Fruit fly (Drosophila melanogaster) whole organism, embryonic: ENCODE measurements around the gene dbe.

ENCODE experiments used
- Abd-B ChIP-seq: fragments of 200-800 bp; sonication (Bioruptor generic); optimal IDR thresholded peaks from 2 replicates; lab custom pipeline; 2018; ENCODE audit warnings: missing biosample characterization, mild to moderate bottlenecking, missing genetic modification characterization, moderate library complexity
- CG10366 ChIP-seq: fragments of 200-800 bp; sonication (Bioruptor generic); IDR thresholded peaks from 2 replicates; pipeline ENCODE4 v1.3.6; 2022; ENCODE audit warnings: missing biosample characterization, missing genetic modification characterization
- CG10431 ChIP-seq: fragments of 200-800 bp; sonication (Bioruptor generic); optimal IDR thresholded peaks from 3 replicates; lab custom pipeline; 2018; ENCODE audit warnings: missing biosample characterization, mild to moderate bottlenecking, missing genetic modification characterization
- CG11456 ChIP-seq: fragments of 200-800 bp; sonication (Bioruptor generic); IDR thresholded peaks from 3 replicates; pipeline ENCODE4 v1.3.6; 2022; ENCODE audit warnings: missing biosample characterization, missing genetic modification characterization
- CG12219 ChIP-seq: fragments of 200-800 bp; sonication (Bioruptor generic); optimal IDR thresholded peaks from 3 replicates; lab custom pipeline; 2018; ENCODE audit warnings: missing biosample characterization, mild to moderate bottlenecking, missing genetic modification characterization
- CG12236 ChIP-seq: fragments of 200-800 bp; sonication (Bioruptor generic); optimal IDR thresholded peaks from 2 replicates; lab custom pipeline; 2016; ENCODE audit warnings: missing biosample characterization, missing genetic modification characterization
- CG13123 ChIP-seq: fragments of 200-800 bp; sonication (Bioruptor generic); optimal IDR thresholded peaks from 2 replicates; lab custom pipeline; 2016; ENCODE audit warnings: missing biosample characterization, missing genetic modification characterization
- CG15601 ChIP-seq: fragments of 200-800 bp; sonication (Bioruptor generic); optimal IDR thresholded peaks from 3 replicates; lab custom pipeline; 2019; ENCODE audit warnings: missing biosample characterization, mild to moderate bottlenecking, missing genetic modification characterization, moderate library complexity
- CG16813 ChIP-seq: fragments of 200-800 bp; sonication (Bioruptor generic); IDR thresholded peaks from 3 replicates; pipeline ENCODE4 v1.3.6; 2022; ENCODE audit warnings: missing biosample characterization, missing genetic modification characterization; ENCODE audit not compliant: partially characterized antibody
- CG17359 ChIP-seq: fragments of 200-800 bp; sonication (Bioruptor generic); optimal IDR thresholded peaks from 3 replicates; lab custom pipeline; 2018; ENCODE audit warnings: missing biosample characterization, mild to moderate bottlenecking, missing genetic modification characterization, moderate library complexity
- CG2199 ChIP-seq: fragments of 200-800 bp; sonication (Bioruptor generic); IDR thresholded peaks from 3 replicates; pipeline ENCODE4 v1.3.6; 2022; ENCODE audit warnings: missing biosample characterization, missing genetic modification characterization
- CG31365 ChIP-seq: fragments of 200-800 bp; sonication (Bioruptor generic); optimal IDR thresholded peaks from 2 replicates; lab custom pipeline; 2018; ENCODE audit warnings: missing biosample characterization, mild to moderate bottlenecking, missing genetic modification characterization
- CG31388 ChIP-seq: fragments of 200-800 bp; sonication (Bioruptor generic); optimal IDR thresholded peaks from 2 replicates; lab custom pipeline; 2016; ENCODE audit warnings: missing biosample characterization, missing genetic modification characterization
- CG3163 ChIP-seq: fragments of 200-800 bp; sonication (Bioruptor generic); optimal IDR thresholded peaks from 3 replicates; lab custom pipeline; 2016; ENCODE audit warnings: missing biosample characterization, missing genetic modification characterization
- CG3281 ChIP-seq: fragments of 200-800 bp; sonication (Bioruptor generic); optimal IDR thresholded peaks from 3 replicates; lab custom pipeline; 2017; ENCODE audit warnings: missing biosample characterization, mild to moderate bottlenecking, missing genetic modification characterization
- CG3847 ChIP-seq: fragments of 200-800 bp; sonication (Bioruptor generic); IDR thresholded peaks from 2 replicates; pipeline ENCODE4 v1.3.6; 2022; ENCODE audit warnings: missing biosample characterization, missing genetic modification characterization
- CG4730 ChIP-seq: fragments of 200-800 bp; sonication (Bioruptor generic); IDR thresholded peaks from 2 replicates; pipeline ENCODE4 v1.3.6; 2022; ENCODE audit warnings: missing biosample characterization, missing genetic modification characterization
- CG5180 ChIP-seq: fragments of 200-800 bp; sonication (Bioruptor generic); optimal IDR thresholded peaks from 3 replicates; lab custom pipeline; 2017; ENCODE audit warnings: missing biosample characterization, missing genetic modification characterization, mild to moderate bottlenecking, moderate library complexity, missing genetic modification reagents
- CG5245 ChIP-seq: fragments of 200-800 bp; sonication (Bioruptor generic); optimal IDR thresholded peaks from 3 replicates; lab custom pipeline; 2016; ENCODE audit warnings: missing biosample characterization, missing genetic modification characterization
- CG5953 ChIP-seq: fragments of 200-800 bp; sonication (Bioruptor generic); IDR thresholded peaks from 2 replicates; pipeline ENCODE4 v1.3.6; 2022; ENCODE audit warnings: missing biosample characterization, missing genetic modification characterization
- CG7372 ChIP-seq: fragments of 200-800 bp; sonication (Bioruptor generic); IDR thresholded peaks from 2 replicates; pipeline ENCODE4 v1.3.6; 2022; ENCODE audit warnings: missing biosample characterization, missing genetic modification characterization
- CTCF ChIP-seq: fragments of 200-800 bp; sonication (Bioruptor generic); optimal IDR thresholded peaks from 2 replicates; lab custom pipeline; 2017; ENCODE audit warnings: missing biosample characterization, mild to moderate bottlenecking, missing genetic modification characterization, moderate library complexity
- D19B ChIP-seq: fragments of 200-800 bp; sonication (Bioruptor generic); optimal IDR thresholded peaks from 2 replicates; lab custom pipeline; 2017; ENCODE audit warnings: missing biosample characterization, mild to moderate bottlenecking, missing genetic modification characterization
- Dip3 ChIP-seq: fragments of 200-800 bp; sonication (Bioruptor generic); optimal IDR thresholded peaks from 3 replicates; lab custom pipeline; 2016; ENCODE audit warnings: missing biosample characterization, missing genetic modification characterization
- Dp ChIP-seq: fragments of 200-800 bp; sonication (Bioruptor generic); optimal IDR thresholded peaks from 2 replicates; lab custom pipeline; 2018; ENCODE audit warnings: missing biosample characterization, mild to moderate bottlenecking, missing genetic modification characterization, moderate library complexity
- E2f2 ChIP-seq: fragments of 200-800 bp; sonication (Bioruptor generic); IDR thresholded peaks from 2 replicates; pipeline ENCODE4 v1.3.6; 2022; ENCODE audit warnings: missing biosample characterization, missing genetic modification characterization
- Hey ChIP-seq: fragments of 200-800 bp; sonication (Bioruptor generic); optimal IDR thresholded peaks from 3 replicates; lab custom pipeline; 2018; ENCODE audit warnings: missing biosample characterization, mild to moderate bottlenecking, missing genetic modification characterization
- Lhr ChIP-seq: fragments of 200-800 bp; sonication (Bioruptor generic); optimal IDR thresholded peaks from 3 replicates; lab custom pipeline; 2017; ENCODE audit warnings: mild to moderate bottlenecking, missing biosample characterization, missing genetic modification reagents, missing genetic modification characterization
- Med ChIP-seq: fragments of 200-800 bp; sonication (Bioruptor generic); peaks from one replicate; lab custom pipeline; 2016; ENCODE audit warnings: missing biosample characterization, missing genetic modification characterization, mild to moderate bottlenecking, inconsistent platforms, moderate library complexity
- Myb ChIP-seq: fragments of 200-800 bp; sonication (Bioruptor generic); optimal IDR thresholded peaks from 2 replicates; lab custom pipeline; 2016; ENCODE audit warnings: missing biosample characterization, missing genetic modification characterization
- Nf-YC ChIP-seq: fragments of 200-800 bp; optimal IDR thresholded peaks from 3 replicates; lab custom pipeline; 2019; ENCODE audit warnings: missing biosample characterization, mild to moderate bottlenecking, missing genetic modification characterization, moderate library complexity
- crc ChIP-seq: fragments of 200-800 bp; sonication (Bioruptor generic); optimal IDR thresholded peaks from 2 replicates; lab custom pipeline; 2016; ENCODE audit warnings: missing biosample characterization, missing genetic modification characterization
- cwo ChIP-seq: fragments of 200-800 bp; sonication (Bioruptor generic); optimal IDR thresholded peaks from 3 replicates; lab custom pipeline; 2017; ENCODE audit warnings: missing biosample characterization, missing genetic modification characterization, mild to moderate bottlenecking, moderate library complexity, missing genetic modification reagents
- danr ChIP-seq: fragments of 200-800 bp; sonication (Bioruptor generic); IDR thresholded peaks from 2 replicates; pipeline ENCODE4 v1.3.6; 2022; ENCODE audit warnings: missing biosample characterization, missing genetic modification characterization
- fd64A ChIP-seq: fragments of 200-800 bp; sonication (Bioruptor generic); optimal IDR thresholded peaks from 3 replicates; lab custom pipeline; 2018; ENCODE audit warnings: missing biosample characterization, mild to moderate bottlenecking, missing genetic modification characterization
- ind ChIP-seq: fragments of 200-800 bp; sonication (Bioruptor generic); optimal IDR thresholded peaks from 3 replicates; lab custom pipeline; 2016; ENCODE audit warnings: missing biosample characterization, missing genetic modification characterization
- kah ChIP-seq: fragments of 200-800 bp; sonication (Bioruptor generic); optimal IDR thresholded peaks from 2 replicates; lab custom pipeline; 2018; ENCODE audit warnings: missing biosample characterization, mild to moderate bottlenecking, missing genetic modification characterization
- kni ChIP-seq: fragments of 200-800 bp; sonication (Bioruptor generic); optimal IDR thresholded peaks from 3 replicates; lab custom pipeline; 2017; ENCODE audit warnings: mild to moderate bottlenecking, missing biosample characterization, missing genetic modification reagents, missing genetic modification characterization
- nau ChIP-seq: fragments of 200-800 bp; sonication (Bioruptor generic); optimal IDR thresholded peaks from 3 replicates; lab custom pipeline; 2017; ENCODE audit warnings: missing biosample characterization, mild to moderate bottlenecking, missing genetic modification characterization, missing genetic modification reagents
- otp ChIP-seq: fragments of 200-800 bp; sonication (Bioruptor generic); IDR thresholded peaks from 3 replicates; pipeline ENCODE4, ENCODE4 v1.3.6; 2022; ENCODE audit warnings: missing biosample characterization, missing genetic modification characterization
- pb ChIP-seq: fragments of 200-800 bp; sonication (Bioruptor generic); optimal IDR thresholded peaks from 3 replicates; lab custom pipeline; 2016; ENCODE audit warnings: missing biosample characterization, missing genetic modification characterization
- pho ChIP-seq: fragments of 200-800 bp; sonication (Bioruptor generic); optimal IDR thresholded peaks from 2 replicates; lab custom pipeline; 2016; ENCODE audit warnings: missing biosample characterization, missing genetic modification characterization
- pzg ChIP-seq: fragments of 200-800 bp; sonication (Bioruptor generic); optimal IDR thresholded peaks from 3 replicates; lab custom pipeline; 2018; ENCODE audit warnings: missing biosample characterization, mild to moderate bottlenecking, missing genetic modification characterization, moderate library complexity
- shn ChIP-seq: fragments of 200-800 bp; sonication (Bioruptor generic); optimal IDR thresholded peaks from 3 replicates; lab custom pipeline; 2016; ENCODE audit warnings: missing biosample characterization, missing genetic modification characterization
- sima ChIP-seq: fragments of 200-800 bp; sonication (Bioruptor generic); optimal IDR thresholded peaks from 2 replicates; lab custom pipeline; 2016; ENCODE audit warnings: missing biosample characterization, missing genetic modification characterization
- stwl ChIP-seq: fragments of 200-800 bp; sonication (Bioruptor generic); optimal IDR thresholded peaks from 3 replicates; lab custom pipeline; 2018; ENCODE audit warnings: missing biosample characterization, mild to moderate bottlenecking, missing genetic modification characterization, moderate library complexity
- tio ChIP-seq: fragments of 200-800 bp; sonication (Bioruptor generic); optimal IDR thresholded peaks from 2 replicates; lab custom pipeline; 2017; ENCODE audit warnings: missing biosample characterization, missing genetic modification characterization, inconsistent platforms
- tll ChIP-seq, 2 experiments: fragments of 200-800 bp in 1 of 2; fragments of >200 bp in 1 of 2; sonication (Bioruptor generic) in 1 of 2; optimal IDR thresholded peaks; 2 replicates each; lab custom pipeline; 2017 to 2019; ENCODE audit warnings: missing biosample characterization in 2 of 2, missing genetic modification characterization in 2 of 2, mild to moderate bottlenecking in 1 of 2, moderate library complexity in 1 of 2
- trem ChIP-seq: fragments of 200-800 bp; optimal IDR thresholded peaks from 3 replicates; lab custom pipeline; 2019; ENCODE audit warnings: missing biosample characterization, mild to moderate bottlenecking, missing genetic modification characterization, moderate library complexity
- vfl ChIP-seq: fragments of 200-800 bp; sonication (Bioruptor generic); optimal IDR thresholded peaks from 2 replicates; lab custom pipeline; 2016; ENCODE audit warnings: missing biosample characterization, missing genetic modification characterization

The dbe gene

DNA sequence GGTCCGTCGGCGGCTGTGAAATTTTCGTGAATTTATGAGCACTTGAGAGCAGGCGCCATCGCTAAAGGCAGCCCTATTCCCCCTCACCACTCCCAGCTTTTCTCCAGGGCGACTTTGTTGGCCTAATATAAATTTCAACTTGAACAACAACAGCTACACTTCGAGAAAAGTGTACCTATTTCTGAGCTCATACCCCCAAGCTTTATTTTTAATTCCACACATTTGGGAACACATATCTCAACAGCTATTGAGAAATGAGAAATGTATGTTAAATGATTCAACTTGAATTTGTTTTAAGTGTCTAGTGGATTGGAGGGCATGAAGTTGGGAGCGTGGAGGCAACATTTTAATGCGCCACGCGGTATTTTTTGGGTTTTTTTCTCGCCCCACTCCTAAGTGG lies 17.1 kb upstream of the dbe start (continued):
- TF ChIP-seq pb: no peak
- TF ChIP-seq CG5245 (GFP tag; lab: Kevin White, UChicago): no peak
- no peak for TF ChIP-seq Abd-B (GFP tag; lab: Kevin White, UChicago)
- TF ChIP-seq cwo: no peak
- TF ChIP-seq vfl: no peak
- TF ChIP-seq CG7372: no peak
- TF ChIP-seq ind (GFP tag; lab: Kevin White, UChicago): peak; percentile 29
- TF ChIP-seq tio (GFP tag; lab: Kevin White, UChicago): no peak
- no peak for TF ChIP-seq tll (GFP tag; optimal IDR thresholded peaks at IDR 0.05; lab: Kevin White, UChicago)
- no peak for TF ChIP-seq otp (GFP tag; lab: Robert Waterston, UW)
- TF ChIP-seq CG31365 (tag; lab: Kevin White, UChicago): no peak
- TF ChIP-seq fd64A (GFP tag; lab: Kevin White, UChicago): no peak
- TF ChIP-seq CG12236: no peak
- TF ChIP-seq stwl (tag; lab: Kevin White, UChicago): no peak
- peak; percentile 19 for TF ChIP-seq CG3281
- no peak for TF ChIP-seq Hey (tag; lab: Kevin White, UChicago)
- TF ChIP-seq CG5180 (GFP tag; lab: Kevin White, UChicago): no peak
- no peak for TF ChIP-seq Dip3 (GFP tag; lab: Kevin White, UChicago)
- no peak for TF ChIP-seq Nf-YC (tag; lab: Kevin White, UChicago)
- no peak for TF ChIP-seq nau (GFP tag; lab: Kevin White, UChicago)
- TF ChIP-seq CG4730 (GFP tag; lab: Robert Waterston, UW): no peak
- no peak for TF ChIP-seq D19B
- no peak for TF ChIP-seq CG13123 (GFP tag; lab: Kevin White, UChicago)
- no peak for TF ChIP-seq shn (GFP tag; lab: Kevin White, UChicago)
- TF ChIP-seq CG15601 (tag; lab: Kevin White, UChicago): no peak
- TF ChIP-seq CG2199 (GFP tag; lab: Robert Waterston, UW): no peak
- no peak for TF ChIP-seq CG10366
- no peak for TF ChIP-seq kni
- TF ChIP-seq CG12219: no peak
- no peak for TF ChIP-seq pho (GFP tag; lab: Kevin White, UChicago)
- TF ChIP-seq CG3163 (GFP tag; lab: Kevin White, UChicago): no peak
- TF ChIP-seq CG16813: no peak
- TF ChIP-seq danr (GFP tag; lab: Robert Waterston, UW): no peak
- TF ChIP-seq CG17359: peak; percentile 47
- no peak for TF ChIP-seq sima (GFP tag; lab: Kevin White, UChicago)
- TF ChIP-seq CG5953: no peak

DNA sequence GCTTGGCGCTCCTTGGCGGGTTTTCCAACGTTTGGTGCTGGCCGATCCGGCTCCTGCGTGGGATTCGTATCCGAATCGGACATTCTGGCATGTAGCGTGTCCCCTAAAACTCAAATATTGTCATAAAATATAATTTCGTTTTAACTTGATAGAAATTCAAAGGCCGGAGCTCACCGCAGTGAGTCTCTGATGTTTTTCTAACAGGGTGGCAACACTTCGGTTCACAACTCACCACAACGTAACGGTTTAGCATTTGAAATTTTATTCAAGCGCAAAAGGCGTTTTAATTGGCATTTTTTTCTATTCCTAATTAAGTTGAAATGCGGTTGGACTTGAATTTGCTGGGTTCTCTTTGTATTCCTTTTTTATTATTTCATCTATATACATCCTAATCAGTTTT lies 15.3 kb upstream of the dbe start, which contains the start of gene CG15824:
Gene CG15824 (minus strand): TSS at position 172 of the 400 bp plus-strand sequence.
- TF ChIP-seq CG11456 (GFP tag; lab: Robert Waterston, UW) (0 out of 3 replicates have a peak, but pooled peaks have one; percentile 41), trem (tag; lab: Kevin White, UChicago) (peak; percentile 24), Med (peak; percentile 18), Myb (GFP tag; lab: Kevin White, UChicago) (peak; percentile 95), CTCF (GFP tag; lab: Kevin White, UChicago) (peak; percentile 46), CG31388 (GFP tag; lab: Kevin White, UChicago) (no peak), Dip3 (GFP tag; lab: Kevin White, UChicago) (no peak), Dp (peak; percentile 79), crc (no peak), E2f2 (peak; percentile 88), CG3847 (0 out of 2 replicates have a peak, but pooled peaks have one; percentile 6), pzg (GFP tag; lab: Kevin White, UChicago) (peak; percentile 4), CG10431 (no peak), kah (no peak), Lhr (GFP tag; lab: Kevin White, UChicago) (peak; percentile 3)
